Fruit fly (Drosophila melanogaster): ENCODE data around the gene rsh.

DNA sequence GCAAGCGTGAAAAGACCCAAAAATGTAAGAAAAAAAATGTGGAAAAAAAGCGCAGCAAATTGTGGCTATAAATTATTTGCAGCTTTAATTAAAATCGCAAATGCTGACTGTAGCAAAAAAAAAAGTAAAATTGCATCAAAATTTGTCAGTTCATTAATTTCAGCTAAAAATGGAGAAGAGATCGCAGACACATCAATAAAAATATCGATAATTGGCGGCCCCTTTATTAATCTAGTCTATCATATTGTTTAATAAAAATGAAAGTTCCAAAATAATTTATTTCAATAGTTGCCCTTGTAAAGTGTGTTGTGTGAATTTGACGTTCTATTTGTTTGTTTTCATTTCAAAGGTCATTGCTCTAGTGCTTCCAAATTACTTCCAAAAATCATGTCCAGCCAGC is 4.2 kb upstream of the rsh start, which contains the start of gene CG32643:
- TF ChIP-seq CG8478 (optimal IDR thresholded peaks at IDR 0.05), result no peak
- TF ChIP-seq CTCF (optimal IDR thresholded peaks at IDR 0.05), result no peak

All from S2 (cell line).